Worm (Caenorhabditis elegans) whole organism, midembryonic: ENCODE results near the gene col-127.

Source experiments
- flt-1 ChIP-seq: fragments of 200-800 bp; sonication (Bioruptor generic); IDR thresholded peaks from 2 replicates; pipeline ENCODE4 v1.3.6; 2022; ENCODE audit warnings: missing genetic modification characterization, missing compliant biosample characterization
- klf-2 ChIP-seq: fragments of 200-800 bp; sonication (Bioruptor generic); conservative IDR thresholded peaks from 2 replicates; pipeline ENCODE4 v1.3.6; 2022; ENCODE audit warnings: missing genetic modification reagents, missing genetic modification characterization, missing compliant biosample characterization
- med-1 ChIP-seq: sonication (generic microtip); optimal IDR thresholded peaks from 2 replicates; lab custom pipeline; 2017; ENCODE audit warnings: missing genetic modification characterization, mild to moderate bottlenecking, missing compliant biosample characterization, antibody characterized with exemption, missing genetic modification reagents; ENCODE audit not compliant: insufficient read depth
- ref-1 ChIP-seq: fragments of 200-800 bp; sonication (Bioruptor generic); conservative IDR thresholded peaks from 2 replicates; pipeline ENCODE4 v1.3.6; 2022; ENCODE audit warnings: missing genetic modification reagents, missing genetic modification characterization, missing compliant biosample characterization

DNA sequence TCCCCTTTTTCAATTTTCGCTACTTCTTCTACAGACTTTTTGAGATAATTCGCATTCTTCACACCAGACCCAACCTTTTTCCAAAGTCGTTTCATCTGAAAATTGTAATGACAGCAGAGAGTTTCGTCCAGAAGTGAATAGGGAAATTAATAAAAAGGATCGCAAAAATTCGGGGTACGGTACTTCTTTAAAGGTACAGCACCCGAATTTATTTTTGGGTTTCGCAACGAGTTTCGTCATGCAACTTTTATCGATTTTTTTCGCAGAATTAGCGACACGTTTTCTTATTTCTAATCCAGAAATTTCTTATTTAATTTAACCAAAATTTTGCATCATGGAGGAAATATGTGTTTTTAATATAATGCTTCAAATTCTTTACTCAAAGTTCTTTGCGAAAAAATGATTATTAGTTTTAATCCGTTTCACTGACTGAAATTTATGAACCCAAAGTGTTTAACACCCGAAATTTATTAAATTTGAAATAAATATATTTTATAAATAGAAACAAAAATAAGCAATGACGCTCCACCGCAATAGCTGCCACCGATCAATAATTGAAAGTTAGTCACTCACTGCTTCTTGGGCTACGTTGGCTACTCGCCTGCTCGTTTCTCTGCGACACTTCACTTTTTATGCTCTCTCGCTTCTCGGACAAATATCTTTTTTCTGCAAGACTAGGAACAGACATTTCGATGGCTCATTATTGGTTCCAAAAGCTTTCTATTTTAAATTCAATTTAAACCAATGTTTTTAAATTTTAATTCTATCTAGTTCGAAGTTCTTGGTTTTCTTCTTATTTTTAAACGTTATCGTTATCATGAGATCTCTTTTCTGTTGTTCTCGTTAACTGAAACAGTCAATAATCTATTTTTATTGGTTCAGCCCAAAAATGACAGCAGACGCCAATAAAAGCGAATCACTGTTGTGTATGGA is 32.4 kb upstream of the col-127 start, which contains the start of the genes B0035.15 and dnj-1:
- TF ChIP-seq klf-2 = no peak
- TF ChIP-seq flt-1 (GFP tag; lab: Robert Waterston, UW) = no peak
- no peak for TF ChIP-seq ref-1 (GFP tag; lab: Robert Waterston, UW)
- no peak for TF ChIP-seq med-1 (GFP tag; lab: Kevin White, UChicago)
